Fruit fly (Drosophila melanogaster): ENCODE measurements around the gene CG3588.

Gene CG3588

DNA sequence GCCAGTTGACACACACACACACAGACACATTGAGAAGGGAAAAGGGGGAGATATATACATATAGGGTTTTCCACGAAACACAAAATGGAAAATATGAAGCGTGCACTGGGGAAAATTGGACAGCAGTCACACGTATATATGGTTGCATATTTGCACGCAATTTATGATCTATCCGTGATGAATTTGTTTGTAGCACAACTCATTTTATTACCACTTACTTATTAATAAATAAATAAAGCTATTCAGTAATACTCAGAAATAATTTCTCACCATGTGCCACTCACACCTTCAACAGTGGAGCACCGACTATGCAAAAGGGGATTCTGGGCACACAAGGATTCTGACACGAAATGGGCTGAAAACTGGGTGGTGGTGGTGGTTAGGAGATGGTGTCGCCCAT lies 5.5 kb upstream of the CG3588 start (continued):
- TF ChIP-seq Doc2 (GFP tag; IDR thresholded peaks at IDR 0.05) (no peak), lmd (GFP tag; IDR thresholded peaks at IDR 0.05) (peak; percentile 41), tap (tag; optimal IDR thresholded peaks at IDR 0.05) (no peak), gsb (GFP tag; IDR thresholded peaks at IDR 0.05) (no peak), Dip3 (GFP tag; optimal IDR thresholded peaks at IDR 0.05) (no peak), CG10959 (GFP tag; IDR thresholded peaks at IDR 0.05) (no peak), Scr (GFP tag; IDR thresholded peaks at IDR 0.05; ENCODE audit: partially characterized antibody) (no peak), CG2678 (tag; optimal IDR thresholded peaks at IDR 0.05) (peak; percentile 32), onecut (GFP tag; IDR thresholded peaks at IDR 0.05) (no peak), Ptx1 (GFP tag; IDR thresholded peaks at IDR 0.05) (peak; percentile 22; the same call in 1 of the 2 replicates), row (GFP tag; IDR thresholded peaks at IDR 0.05) (peak; percentile 52; the same call in 2 of the 3 replicates), CG11456 (GFP tag; IDR thresholded peaks at IDR 0.05) (0 out of 3 replicates have a peak, but pooled peaks have one; percentile 21), sug (tag; optimal IDR thresholded peaks at IDR 0.05) (no peak), fd102C (GFP tag; optimal IDR thresholded peaks at IDR 0.05) (no peak), Neu2 (GFP tag; optimal IDR thresholded peaks at IDR 0.05; ENCODE audit: borderline replicate concordance) (no peak), sd (tag; optimal IDR thresholded peaks at IDR 0.05) (no peak), gem (tag; optimal IDR thresholded peaks at IDR 0.05) (peak; percentile 22), gcm2 (GFP tag; optimal IDR thresholded peaks at IDR 0.05) (no peak), CG10543 (GFP tag; optimal IDR thresholded peaks at IDR 0.05) (no peak), CG8089 (GFP tag; optimal IDR thresholded peaks at IDR 0.05) (no peak), CG12744 (GFP tag; optimal IDR thresholded peaks at IDR 0.05) (no peak), wor (GFP tag; IDR thresholded peaks at IDR 0.05) (no peak), Atf6 (GFP tag; IDR thresholded peaks at IDR 0.05) (no peak), crp (GFP tag; optimal IDR thresholded peaks at IDR 0.05) (no peak), CG9817 (tag; optimal IDR thresholded peaks at IDR 0.05) (no peak), CG17328 (GFP tag; IDR thresholded peaks at IDR 0.05) (no peak), CG34224 (GFP tag; IDR thresholded peaks at IDR 0.05; ENCODE audit: partially characterized antibody) (no peak), CG4707 (GFP tag; optimal IDR thresholded peaks at IDR 0.05) (no peak), CG34422 (GFP tag; IDR thresholded peaks at IDR 0.05) (no peak), CG9876 (GFP tag; optimal IDR thresholded peaks at IDR 0.05) (no peak), grau (tag; optimal IDR thresholded peaks at IDR 0.05) (peak; percentile 12), CG18599 (GFP tag; optimal IDR thresholded peaks at IDR 0.05) (peak; percentile 63), chinmo (GFP tag; IDR thresholded peaks at IDR 0.05; ENCODE audit: partially characterized antibody) (no peak), CG6765 (GFP tag; optimal IDR thresholded peaks at IDR 0.05) (no peak), Dfd (GFP tag; optimal IDR thresholded peaks at IDR 0.05) (no peak), disco-r (GFP tag; optimal IDR thresholded peaks at IDR 0.05) (no peak), CG31224 (GFP tag; IDR thresholded peaks at IDR 0.05) (no peak), Tbp (GFP tag; optimal IDR thresholded peaks at IDR 0.05) (no peak), Lpt (GFP tag; optimal IDR thresholded peaks at IDR 0.05) (no peak), crc (GFP tag; optimal IDR thresholded peaks at IDR 0.05) (no peak), CG9215 (GFP tag; IDR thresholded peaks at IDR 0.05) (peak; percentile 36; the same call in 1 of the 2 replicates), zfh2 (GFP tag; optimal IDR thresholded peaks at IDR 0.05) (no peak), CG13296 (GFP tag; optimal IDR thresholded peaks at IDR 0.05) (no peak), Stat92E (GFP tag; optimal IDR thresholded peaks at IDR 0.05) (no peak), CG12219 (GFP tag; optimal IDR thresholded peaks at IDR 0.05) (no peak), stwl (tag; optimal IDR thresholded peaks at IDR 0.05) (no peak), Rfx (GFP tag; IDR thresholded peaks at IDR 0.05) (0 out of 2 replicates have a peak, but pooled peaks have one; percentile 30), h (optimal IDR thresholded peaks at IDR 0.05) (no peak), CG14965 (GFP tag; optimal IDR thresholded peaks at IDR 0.05; ENCODE audit: borderline replicate concordance) (no peak), bigmax (GFP tag; optimal IDR thresholded peaks at IDR 0.05) (no peak), cato (GFP tag; optimal IDR thresholded peaks at IDR 0.05; ENCODE audit: borderline replicate concordance) (no peak)
